Fruit fly (Drosophila melanogaster): ENCODE measurements around the gene mor.

mor gene

dm6 chr3R:15934952-15935351, 37.8 kb downstream of the mor start, which contains the start of gene Sap47 (continued):
- TF ChIP-seq CG17186 (GFP tag; optimal IDR thresholded peaks at IDR 0.05) (peak; percentile 64), CG7556 (GFP tag; optimal IDR thresholded peaks at IDR 0.05) (no peak), bbx (GFP tag; IDR thresholded peaks at IDR 0.05; ENCODE audit: partially characterized antibody) (peak; percentile 85), kni (GFP tag; optimal IDR thresholded peaks at IDR 0.05) (no peak), nerfin-2 (GFP tag; IDR thresholded peaks at IDR 0.05; ENCODE audit: partially characterized antibody) (peak; percentile 74), CG12391 (tag; optimal IDR thresholded peaks at IDR 0.05) (peak; percentile 28), dan (GFP tag; IDR thresholded peaks at IDR 0.05) (no peak), lmd (GFP tag; IDR thresholded peaks at IDR 0.05) (no peak), CG32767 (GFP tag; IDR thresholded peaks at IDR 0.05) (no peak), CG5180 (GFP tag; optimal IDR thresholded peaks at IDR 0.05) (no peak), CG9215 (GFP tag; IDR thresholded peaks at IDR 0.05) (no peak), CG18599 (GFP tag; optimal IDR thresholded peaks at IDR 0.05) (peak; percentile 34), CG2678 (tag; optimal IDR thresholded peaks at IDR 0.05) (no peak), CG3281 (GFP tag; optimal IDR thresholded peaks at IDR 0.05) (no peak), CG32532 (GFP tag; IDR thresholded peaks at IDR 0.05) (peak; percentile 10; the same call in 1 of the 2 replicates), CG16813 (GFP tag; IDR thresholded peaks at IDR 0.05; ENCODE audit: partially characterized antibody) (peak; percentile 76), exex (tag; optimal IDR thresholded peaks at IDR 0.05) (peak; percentile 40), CrebB (tag; optimal IDR thresholded peaks at IDR 0.05) (peak; percentile 47), tio (GFP tag; optimal IDR thresholded peaks at IDR 0.05) (no peak), sima (GFP tag; optimal IDR thresholded peaks at IDR 0.05) (no peak), Aef1 (GFP tag; IDR thresholded peaks at IDR 0.05) (peak; percentile 37; the same call in 1 of the 3 replicates), CG1603 (tag; optimal IDR thresholded peaks at IDR 0.05) (peak; percentile 53), CG31388 (GFP tag; optimal IDR thresholded peaks at IDR 0.05) (no peak), CG30431 (GFP tag; optimal IDR thresholded peaks at IDR 0.05) (no peak), ewg (GFP tag; optimal IDR thresholded peaks at IDR 0.05) (peak; percentile 97), TFAM (GFP tag; optimal IDR thresholded peaks at IDR 0.05) (no peak), abd-A (tag; optimal IDR thresholded peaks at IDR 0.05) (peak; percentile 96), CG3995 (GFP tag; optimal IDR thresholded peaks at IDR 0.05) (peak; percentile 56), chinmo (GFP tag; IDR thresholded peaks at IDR 0.05; ENCODE audit: partially characterized antibody) (peak; percentile 96), wdn (GFP tag; IDR thresholded peaks at IDR 0.05) (no peak), tx (GFP tag; optimal IDR thresholded peaks at IDR 0.05) (no peak), CG17359 (tag; optimal IDR thresholded peaks at IDR 0.05) (no peak), sens (GFP tag) (peak; percentile 54), CG17829 (tag; optimal IDR thresholded peaks at IDR 0.05) (peak; percentile 21), CG2199 (GFP tag; IDR thresholded peaks at IDR 0.05) (0 out of 3 replicates have a peak, but pooled peaks have one; percentile 11), pum (GFP tag; optimal IDR thresholded peaks at IDR 0.05) (no peak), gcm (GFP tag; optimal IDR thresholded peaks at IDR 0.05) (no peak), Blimp-1 (GFP tag; optimal IDR thresholded peaks at IDR 0.05) (no peak), az2 (GFP tag; optimal IDR thresholded peaks at IDR 0.05) (no peak), CG2875 (GFP tag; optimal IDR thresholded peaks at IDR 0.05) (no peak), CG13296 (GFP tag; optimal IDR thresholded peaks at IDR 0.05) (no peak), Hmr (GFP tag; optimal IDR thresholded peaks at IDR 0.05) (peak; percentile 26), pan (optimal IDR thresholded peaks at IDR 0.05) (no peak), pan (GFP tag; optimal IDR thresholded peaks at IDR 0.05 in 1 of 2, IDR thresholded peaks at IDR 0.05 in 1 of 2) (no peak), Scr (GFP tag; IDR thresholded peaks at IDR 0.05; ENCODE audit: partially characterized antibody) (peak; percentile 82), Ets97D (GFP tag; optimal IDR thresholded peaks at IDR 0.05) (no peak), CG14014 (GFP tag; IDR thresholded peaks at IDR 0.05) (peak; percentile 22; the same call in 1 of the 2 replicates), mld (GFP tag; IDR thresholded peaks at IDR 0.05; ENCODE audit: partially characterized antibody) (0 out of 3 replicates have a peak, but pooled peaks have one; percentile 64), CG10321 (GFP tag; IDR thresholded peaks at IDR 0.05) (no peak), Dip2 (GFP tag; IDR thresholded peaks at IDR 0.05) (no peak)

Data from whole organism, embryonic.